Fruit fly (Drosophila melanogaster): Measurements from ENCODE around the gene para.

dm6 chrX:16446769-16447168 lies 86.1 kb downstream of the para start, which contains the start of gene eIF2alpha:
- TF ChIP-seq CG11902 (GFP tag; optimal IDR thresholded peaks at IDR 0.05) (no peak), esn (GFP tag; optimal IDR thresholded peaks at IDR 0.05) (peak; percentile 0), spab (GFP tag; optimal IDR thresholded peaks at IDR 0.05) (no peak), CG16779 (tag; optimal IDR thresholded peaks at IDR 0.05) (no peak), Sox102F (GFP tag; optimal IDR thresholded peaks at IDR 0.05) (no peak), Hr38 (GFP tag; optimal IDR thresholded peaks at IDR 0.05) (no peak), CG8319 (GFP tag; optimal IDR thresholded peaks at IDR 0.05) (no peak), CG32006 (GFP tag; optimal IDR thresholded peaks at IDR 0.05) (no peak), topi (GFP tag; optimal IDR thresholded peaks at IDR 0.05) (no peak), pdm3 (GFP tag; optimal IDR thresholded peaks at IDR 0.05) (no peak), CG10631 (GFP tag; optimal IDR thresholded peaks at IDR 0.05) (no peak), CG6792 (GFP tag; optimal IDR thresholded peaks at IDR 0.05) (no peak)
